Fruit fly (Drosophila melanogaster) whole organism, wandering third instar larva: ENCODE measurements around the gene corto.

Source experiments
- Abd-B ChIP-seq: fragments of >200 bp; optimal IDR thresholded peaks from 2 replicates; lab custom pipeline; 2017; ENCODE audit warnings: missing biosample characterization, missing genetic modification characterization
- CG9705 ChIP-seq: fragments of 200-800 bp; sonication (Bioruptor generic); optimal IDR thresholded peaks from 2 replicates; lab custom pipeline; 2018; ENCODE audit warnings: missing biosample characterization, mild to moderate bottlenecking, missing genetic modification characterization
- CrebA ChIP-seq: fragments of 200-800 bp; sonication (Bioruptor generic); optimal IDR thresholded peaks from 2 replicates; lab custom pipeline; 2016; ENCODE audit warnings: missing biosample characterization, mild to moderate bottlenecking, missing genetic modification characterization, borderline replicate concordance
- Dfd ChIP-seq: fragments of >200 bp; optimal IDR thresholded peaks from 2 replicates; lab custom pipeline; 2017; ENCODE audit warnings: missing biosample characterization, missing genetic modification characterization
- HLH106 ChIP-seq: fragments of 200-800 bp; optimal IDR thresholded peaks from 3 replicates; lab custom pipeline; 2019; ENCODE audit warnings: missing biosample characterization, mild to moderate bottlenecking, missing genetic modification characterization, moderate library complexity
- Hnf4 ChIP-seq: fragments of 200-800 bp; sonication (Bioruptor generic); optimal IDR thresholded peaks from 2 replicates; lab custom pipeline; 2016; ENCODE audit warnings: missing biosample characterization, mild to moderate bottlenecking, missing genetic modification characterization
- Hr78 ChIP-seq: fragments of >200 bp; optimal IDR thresholded peaks from 2 replicates; lab custom pipeline; 2017; ENCODE audit warnings: missing biosample characterization, missing genetic modification characterization
- Hr83 ChIP-seq: fragments of 200-300 bp; sonication (Bioruptor generic); optimal IDR thresholded peaks from 2 replicates; lab custom pipeline; 2016; ENCODE audit warnings: missing biosample characterization, mild to moderate bottlenecking, missing genetic modification characterization, moderate library complexity; ENCODE audit not compliant: poor library complexity, severe bottlenecking
- Jra ChIP-seq: sonication (Bioruptor generic); optimal IDR thresholded peaks from 2 replicates; lab custom pipeline; 2016; ENCODE audit warnings: missing biosample characterization, missing genetic modification characterization
- Myc ChIP-seq: fragments of >200 bp; optimal IDR thresholded peaks from 2 replicates; lab custom pipeline; 2017
- N ChIP-seq: fragments of >200 bp; optimal IDR thresholded peaks from 2 replicates; lab custom pipeline; 2018; ENCODE audit warnings: missing biosample characterization, missing external identifiers, missing genetic modification characterization
- OdsH ChIP-seq: fragments of 200-800 bp; sonication (Bioruptor generic); optimal IDR thresholded peaks from 2 replicates; lab custom pipeline; 2016; ENCODE audit warnings: missing biosample characterization, mild to moderate bottlenecking, missing genetic modification characterization
- Rel ChIP-seq, 2 experiments: fragments of 200-800 bp; sonication (Bioruptor generic) in 1 of 2; optimal IDR thresholded peaks; 2 replicates in 1 of 2; 3 replicates in 1 of 2; lab custom pipeline; 2016 to 2019; ENCODE audit warnings: mild to moderate bottlenecking in 2 of 2, missing biosample characterization in 2 of 2, missing genetic modification characterization in 2 of 2, moderate library complexity in 1 of 2
- Sp1 ChIP-seq: fragments of 200-800 bp; sonication (Bioruptor generic); optimal IDR thresholded peaks from 3 replicates; lab custom pipeline; 2019; ENCODE audit warnings: missing biosample characterization, mild to moderate bottlenecking, missing genetic modification characterization, moderate library complexity
- Vsx2 ChIP-seq: fragments of 200-300, 225-300 bp; sonication (Bioruptor generic); optimal IDR thresholded peaks from 2 replicates; lab custom pipeline; 2018; ENCODE audit warnings: missing biosample characterization, missing genetic modification characterization; ENCODE audit not compliant: partially characterized antibody
- br ChIP-seq: fragments of 200-800 bp; sonication (Bioruptor generic); optimal IDR thresholded peaks from 2 replicates; lab custom pipeline; 2016; ENCODE audit warnings: missing biosample characterization, missing genetic modification characterization
- brk ChIP-seq: fragments of 200-800 bp; sonication (Bioruptor generic); optimal IDR thresholded peaks from 2 replicates; lab custom pipeline; 2016; ENCODE audit warnings: missing biosample characterization, mild to moderate bottlenecking, missing genetic modification characterization
- dmrt93B ChIP-seq: fragments of 200-800 bp; sonication (Bioruptor generic); optimal IDR thresholded peaks from 2 replicates; lab custom pipeline; 2018; ENCODE audit warnings: missing biosample characterization, mild to moderate bottlenecking, missing genetic modification characterization
- dsf ChIP-seq: sonication (Bioruptor generic); optimal IDR thresholded peaks from 2 replicates; lab custom pipeline; 2016; ENCODE audit warnings: missing biosample characterization, missing genetic modification characterization, borderline replicate concordance
- ey ChIP-seq: fragments of 200-800 bp; sonication (Bioruptor generic); optimal IDR thresholded peaks from 2 replicates; lab custom pipeline; 2016; ENCODE audit warnings: missing biosample characterization, missing genetic modification characterization
- foxo ChIP-seq, 2 experiments: fragments of 200-800 bp; sonication (Bioruptor generic); optimal IDR thresholded peaks; 2 replicates in 1 of 2; 3 replicates in 1 of 2; lab custom pipeline; 2016 to 2017; ENCODE audit warnings: missing biosample characterization in 2 of 2, missing genetic modification characterization in 2 of 2
- fru ChIP-seq: fragments of 200-800 bp; sonication (Bioruptor generic); optimal IDR thresholded peaks from 3 replicates; lab custom pipeline; 2016; ENCODE audit warnings: missing biosample characterization, mild to moderate bottlenecking, missing genetic modification characterization
- h ChIP-seq: fragments of 200-800 bp; sonication (Bioruptor generic); optimal IDR thresholded peaks from 3 replicates; lab custom pipeline; 2016; ENCODE audit warnings: missing biosample characterization, mild to moderate bottlenecking, missing genetic modification characterization
- jim ChIP-seq: fragments of 175-275, 200-325 bp; sonication (Bioruptor generic); optimal IDR thresholded peaks from 2 replicates; lab custom pipeline; 2016; ENCODE audit warnings: missing biosample characterization, mild to moderate bottlenecking, missing genetic modification characterization
- lola ChIP-seq: fragments of >200 bp; optimal IDR thresholded peaks from 2 replicates; lab custom pipeline; 2017; ENCODE audit warnings: missing biosample characterization, missing genetic modification characterization
- pan ChIP-seq: fragments of >200 bp; optimal IDR thresholded peaks from 2 replicates; lab custom pipeline; 2017
- psq ChIP-seq: fragments of 200-800 bp; sonication (Bioruptor generic); optimal IDR thresholded peaks from 3 replicates; lab custom pipeline; 2017; ENCODE audit warnings: missing biosample characterization, mild to moderate bottlenecking, missing genetic modification characterization, moderate library complexity
- rgr ChIP-seq: fragments of 200-800 bp; sonication (Bioruptor generic); optimal IDR thresholded peaks from 3 replicates; lab custom pipeline; 2016; ENCODE audit warnings: missing biosample characterization, mild to moderate bottlenecking, missing genetic modification characterization
- sage ChIP-seq: fragments of 200-800 bp; sonication (Bioruptor generic); optimal IDR thresholded peaks from 2 replicates; lab custom pipeline; 2016; ENCODE audit warnings: missing biosample characterization, mild to moderate bottlenecking, missing genetic modification characterization
- sv ChIP-seq: fragments of 200-800 bp; sonication (Bioruptor generic); optimal IDR thresholded peaks from 3 replicates; lab custom pipeline; 2016; ENCODE audit warnings: missing biosample characterization, missing genetic modification characterization
- tai ChIP-seq: sonication (Bioruptor generic); optimal IDR thresholded peaks from 2 replicates; lab custom pipeline; 2016; ENCODE audit warnings: missing biosample characterization, missing genetic modification characterization
- usp ChIP-seq: fragments of >200 bp; optimal IDR thresholded peaks from 2 replicates; lab custom pipeline; 2017; ENCODE audit warnings: missing biosample characterization, missing genetic modification characterization
- woc ChIP-seq: sonication (Bioruptor generic); optimal IDR thresholded peaks from 2 replicates; lab custom pipeline; 2016; ENCODE audit warnings: missing biosample characterization, mild to moderate bottlenecking, missing genetic modification characterization

The corto gene

dm6 chr3R:5122266-5123096 is 35.6 kb upstream of the corto start:
- no peak for TF ChIP-seq woc (GFP tag; lab: Kevin White, UChicago)
- TF ChIP-seq Vsx2 (GFP tag; lab: Kevin White, UChicago), result peak; percentile 74

dm6 chr3R:5120461-5121214 is 33.8 kb upstream of the corto start:
- TF ChIP-seq rgr (GFP tag; lab: Kevin White, UChicago), result peak; percentile 4
- TF ChIP-seq Hr78 (GFP tag; lab: Kevin White, UChicago), result no peak
- peak; percentile 16 for TF ChIP-seq br (GFP tag; lab: Kevin White, UChicago)
- peak; percentile 6 for TF ChIP-seq N (GFP tag; lab: Kevin White, UChicago)
- TF ChIP-seq Abd-B (GFP tag; lab: Kevin White, UChicago), result no peak
- TF ChIP-seq lola (GFP tag; lab: Kevin White, UChicago), result no peak
- peak; percentile 23 for TF ChIP-seq HLH106 (tag; lab: Kevin White, UChicago)
- TF ChIP-seq Jra, result no peak
- TF ChIP-seq psq (GFP tag; lab: Kevin White, UChicago), result no peak
- no peak for TF ChIP-seq sv (GFP tag; lab: Kevin White, UChicago)
- TF ChIP-seq brk (GFP tag; lab: Kevin White, UChicago), result no peak
- peak; percentile 36 for TF ChIP-seq ey (GFP tag; lab: Kevin White, UChicago)
- no peak for TF ChIP-seq sage (GFP tag; lab: Kevin White, UChicago)
- peak in 1 of 2 experiments; percentile 15 for TF ChIP-seq foxo (GFP tag; optimal IDR thresholded peaks at IDR 0.05; lab: Kevin White, UChicago)
- TF ChIP-seq Sp1, result no peak
- no peak for TF ChIP-seq Dfd (GFP tag; lab: Kevin White, UChicago)
- no peak for TF ChIP-seq tai (GFP tag; lab: Kevin White, UChicago)
- peak; percentile 49 for TF ChIP-seq h
- no peak for TF ChIP-seq CG9705 (GFP tag; lab: Kevin White, UChicago)
- no peak for TF ChIP-seq pan (lab: Kevin White, UChicago)
- peak; percentile 5 for TF ChIP-seq Hnf4
- TF ChIP-seq jim (GFP tag; lab: Kevin White, UChicago), result no peak

DNA sequence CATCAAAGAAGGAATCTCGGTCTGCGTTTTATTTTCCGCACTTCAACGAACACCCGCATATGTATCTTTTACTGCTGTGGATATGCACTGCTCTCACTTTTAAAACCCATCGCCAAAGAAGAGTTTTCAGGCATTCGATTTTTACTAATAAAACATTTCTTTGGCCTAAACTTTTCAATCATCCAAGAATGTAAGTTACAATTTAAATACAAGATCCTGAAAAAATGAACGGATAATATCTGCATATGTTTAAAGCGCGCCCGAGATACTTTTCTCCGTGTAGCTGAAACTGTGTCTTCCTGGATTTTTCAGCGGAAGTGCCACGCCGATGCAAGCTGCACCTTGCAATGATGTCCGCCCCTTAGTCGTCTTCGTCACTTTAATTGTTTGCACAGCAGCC is 31.3 kb upstream of the corto start:
- TF ChIP-seq foxo (GFP tag; optimal IDR thresholded peaks at IDR 0.05; lab: Kevin White, UChicago) (peak in 1 of 2 experiments; percentile 37), h (peak; percentile 35), ey (GFP tag; lab: Kevin White, UChicago) (peak; percentile 2), fru (GFP tag; lab: Kevin White, UChicago) (peak; percentile 22), OdsH (GFP tag; lab: Kevin White, UChicago) (peak; percentile 1), sage (GFP tag; lab: Kevin White, UChicago) (no peak), rgr (GFP tag; lab: Kevin White, UChicago) (peak; percentile 37), tai (GFP tag; lab: Kevin White, UChicago) (no peak), Hr78 (GFP tag; lab: Kevin White, UChicago) (no peak), usp (GFP tag; lab: Kevin White, UChicago) (no peak)

dm6 chr3R:5116425-5116824 is 29.6 kb upstream of the corto start:
- no peak for TF ChIP-seq Hr83 (GFP tag; lab: Kevin White, UChicago)
- no peak for TF ChIP-seq dsf (GFP tag; lab: Kevin White, UChicago)
- no peak for TF ChIP-seq Myc
- no peak for TF ChIP-seq brk (GFP tag; lab: Kevin White, UChicago)
- no peak for TF ChIP-seq dmrt93B (GFP tag; lab: Kevin White, UChicago)
- no peak for TF ChIP-seq HLH106 (tag; lab: Kevin White, UChicago)
- TF ChIP-seq CrebA, result no peak
- TF ChIP-seq Rel (GFP tag; optimal IDR thresholded peaks at IDR 0.05; lab: Kevin White, UChicago), result no peak
- TF ChIP-seq Rel (tag; optimal IDR thresholded peaks at IDR 0.05; lab: Kevin White, UChicago), result no peak
- TF ChIP-seq sage (GFP tag; lab: Kevin White, UChicago), result no peak
- TF ChIP-seq Dfd (GFP tag; lab: Kevin White, UChicago), result no peak
- TF ChIP-seq ey (GFP tag; lab: Kevin White, UChicago), result no peak
- no peak for TF ChIP-seq woc (GFP tag; lab: Kevin White, UChicago)
